Fruit fly (Drosophila melanogaster) whole organism, embryonic: Measurements from ENCODE around the gene lilli.
A peak's percentile ranks its signal among the peaks of the same experiment; 100 is the strongest.

Experiments used
- Ada2b ChIP-seq: fragments of 200-800 bp; sonication (Bioruptor generic); IDR thresholded peaks from 2 replicates; pipeline ENCODE4 v1.3.6; 2022; ENCODE audit warnings: missing biosample characterization, missing genetic modification characterization
- Adf1 ChIP-seq: fragments of 200-800 bp; sonication (Bioruptor generic); IDR thresholded peaks from 2 replicates; pipeline ENCODE4 v1.3.6; 2022; ENCODE audit warnings: missing biosample characterization, missing genetic modification characterization
- Bgb ChIP-seq: fragments of 200-800 bp; sonication (Bioruptor generic); IDR thresholded peaks from 2 replicates; pipeline ENCODE4 v1.3.6; 2022; ENCODE audit warnings: missing biosample characterization, missing genetic modification characterization; ENCODE audit not compliant: partially characterized antibody
- CG10654 ChIP-seq: fragments of 200-800 bp; sonication (Bioruptor generic); optimal IDR thresholded peaks from 2 replicates; lab custom pipeline; 2016; ENCODE audit warnings: missing biosample characterization, missing genetic modification characterization
- CG11093 ChIP-seq: fragments of 200-800 bp; sonication (Bioruptor generic); IDR thresholded peaks from 3 replicates; pipeline ENCODE4 v1.3.6; 2022; ENCODE audit warnings: missing biosample characterization, missing genetic modification characterization
- CG11504 ChIP-seq: fragments of 200-800 bp; sonication (Bioruptor generic); optimal IDR thresholded peaks from 3 replicates; lab custom pipeline; 2019; ENCODE audit warnings: missing biosample characterization, mild to moderate bottlenecking, missing genetic modification characterization, moderate library complexity
- CG11723 ChIP-seq: fragments of 200-800 bp; sonication (Bioruptor generic); optimal IDR thresholded peaks from 2 replicates; lab custom pipeline; 2017; ENCODE audit warnings: missing biosample characterization, mild to moderate bottlenecking, missing genetic modification characterization
- CG12659 ChIP-seq: fragments of 200-800 bp; sonication (Bioruptor generic); optimal IDR thresholded peaks from 3 replicates; lab custom pipeline; 2017; ENCODE audit warnings: mild to moderate bottlenecking, missing biosample characterization, missing genetic modification reagents, missing genetic modification characterization
- CG12769 ChIP-seq: fragments of 200-800 bp; sonication (Bioruptor generic); optimal IDR thresholded peaks from 2 replicates; lab custom pipeline; 2019; ENCODE audit warnings: missing biosample characterization, mild to moderate bottlenecking, missing genetic modification characterization, moderate library complexity
- CG13624 ChIP-seq: fragments of 200-800 bp; sonication (Bioruptor generic); optimal IDR thresholded peaks from 2 replicates; lab custom pipeline; 2016; ENCODE audit warnings: missing biosample characterization, missing genetic modification characterization
- CG15514 ChIP-seq: fragments of 200-800 bp; sonication (Bioruptor generic); optimal IDR thresholded peaks from 3 replicates; lab custom pipeline; 2017; ENCODE audit warnings: missing biosample characterization, missing genetic modification characterization, mild to moderate bottlenecking, moderate library complexity, missing genetic modification reagents
- CG15696 ChIP-seq: fragments of 200-800 bp; sonication (Bioruptor generic); optimal IDR thresholded peaks from 2 replicates; lab custom pipeline; 2019; ENCODE audit warnings: missing biosample characterization, mild to moderate bottlenecking, missing genetic modification characterization, moderate library complexity
- CG30431 ChIP-seq: fragments of 200-800 bp; sonication (Bioruptor generic); optimal IDR thresholded peaks from 2 replicates; lab custom pipeline; 2017; ENCODE audit warnings: missing biosample characterization, missing genetic modification characterization
- CG3995 ChIP-seq: fragments of 200-800 bp; sonication (Bioruptor generic); optimal IDR thresholded peaks from 3 replicates; lab custom pipeline; 2016; ENCODE audit warnings: missing biosample characterization, missing genetic modification characterization
- CG4617 ChIP-seq: fragments of 200-800 bp; sonication (Bioruptor generic); optimal IDR thresholded peaks from 3 replicates; lab custom pipeline; 2016; ENCODE audit warnings: missing biosample characterization, missing genetic modification characterization, borderline replicate concordance
- CG5245 ChIP-seq: fragments of 200-800 bp; sonication (Bioruptor generic); optimal IDR thresholded peaks from 3 replicates; lab custom pipeline; 2016; ENCODE audit warnings: missing biosample characterization, missing genetic modification characterization
- CG7357 ChIP-seq: fragments of 200-800 bp; sonication (Bioruptor generic); IDR thresholded peaks from 3 replicates; pipeline ENCODE4 v1.3.6; 2022; ENCODE audit warnings: missing biosample characterization, missing genetic modification characterization
- CG7745 ChIP-seq: fragments of 200-800 bp; sonication (Bioruptor generic); optimal IDR thresholded peaks from 2 replicates; lab custom pipeline; 2018; ENCODE audit warnings: missing biosample characterization, mild to moderate bottlenecking, missing genetic modification characterization, moderate library complexity
- CG9437 ChIP-seq: fragments of 200-800 bp; sonication (Bioruptor generic); optimal IDR thresholded peaks from 2 replicates; lab custom pipeline; 2018; ENCODE audit warnings: missing biosample characterization, mild to moderate bottlenecking, missing genetic modification characterization
- CG9609 ChIP-seq: fragments of 200-800 bp; sonication (Bioruptor generic); optimal IDR thresholded peaks from 3 replicates; lab custom pipeline; 2016; ENCODE audit warnings: missing biosample characterization, missing genetic modification characterization
- Chrac-16 ChIP-seq: fragments of 200-800 bp; sonication (Bioruptor generic); optimal IDR thresholded peaks from 3 replicates; lab custom pipeline; 2016; ENCODE audit warnings: missing biosample characterization, missing genetic modification characterization
- CrebB ChIP-seq: fragments of 200-800 bp; sonication (Bioruptor generic); optimal IDR thresholded peaks from 3 replicates; lab custom pipeline; 2018; ENCODE audit warnings: missing biosample characterization, mild to moderate bottlenecking, missing genetic modification characterization
- Dip3 ChIP-seq: fragments of 200-800 bp; sonication (Bioruptor generic); optimal IDR thresholded peaks from 3 replicates; lab custom pipeline; 2016; ENCODE audit warnings: missing biosample characterization, missing genetic modification characterization
- ERR ChIP-seq: fragments of 200-800 bp; sonication (Bioruptor generic); optimal IDR thresholded peaks from 2 replicates; lab custom pipeline; 2016; ENCODE audit warnings: missing biosample characterization, missing genetic modification characterization
- Fer2 ChIP-seq: fragments of 200-800 bp; sonication (Bioruptor generic); optimal IDR thresholded peaks from 2 replicates; lab custom pipeline; 2018; ENCODE audit warnings: missing biosample characterization, mild to moderate bottlenecking, missing genetic modification characterization, moderate library complexity
- Fer3 ChIP-seq: fragments of 200-800 bp; sonication (Bioruptor generic); optimal IDR thresholded peaks from 2 replicates; lab custom pipeline; 2018; ENCODE audit warnings: missing biosample characterization, mild to moderate bottlenecking, missing genetic modification characterization, moderate library complexity
- Hr51 ChIP-seq, 2 experiments: fragments of 200-800 bp; sonication (Bioruptor generic); optimal IDR thresholded peaks; 2 replicates in 1 of 2; 3 replicates in 1 of 2; lab custom pipeline; 2016 to 2018; ENCODE audit warnings: missing biosample characterization in 2 of 2, missing genetic modification characterization in 2 of 2, mild to moderate bottlenecking in 1 of 2, moderate library complexity in 1 of 2
- NFAT ChIP-seq: fragments of 200-800 bp; sonication (Bioruptor generic); IDR thresholded peaks from 2 replicates; pipeline ENCODE4 v1.3.6; 2022; ENCODE audit warnings: missing biosample characterization, missing genetic modification characterization
- NK7.1 ChIP-seq: fragments of 200-800 bp; sonication (Bioruptor generic); optimal IDR thresholded peaks from 3 replicates; lab custom pipeline; 2016; ENCODE audit warnings: missing biosample characterization, missing genetic modification characterization
- Oli ChIP-seq: fragments of 200-800 bp; sonication (Bioruptor generic); optimal IDR thresholded peaks from 2 replicates; lab custom pipeline; 2018; ENCODE audit warnings: missing biosample characterization, mild to moderate bottlenecking, missing genetic modification characterization, moderate library complexity
- PHDP ChIP-seq: fragments of 200-800 bp; sonication (Bioruptor generic); optimal IDR thresholded peaks from 3 replicates; lab custom pipeline; 2018; ENCODE audit warnings: missing biosample characterization, mild to moderate bottlenecking, missing genetic modification characterization, moderate library complexity
- Six4 ChIP-seq: fragments of 200-800 bp; sonication (Bioruptor generic); optimal IDR thresholded peaks from 2 replicates; lab custom pipeline; 2016; ENCODE audit warnings: missing biosample characterization, missing genetic modification characterization
- Ssrp ChIP-seq: fragments of 200-800 bp; sonication (Bioruptor generic); optimal IDR thresholded peaks from 2 replicates; lab custom pipeline; 2018; ENCODE audit warnings: missing biosample characterization, mild to moderate bottlenecking, missing genetic modification characterization, moderate library complexity
- Xrp1 ChIP-seq: fragments of 200-800 bp; sonication (Bioruptor generic); IDR thresholded peaks from 2 replicates; pipeline ENCODE4 v1.3.6; 2022; ENCODE audit warnings: missing biosample characterization, missing genetic modification characterization
- amos ChIP-seq: fragments of 200-800 bp; sonication (Bioruptor generic); IDR thresholded peaks from 2 replicates; pipeline ENCODE4 v1.3.6; 2022; ENCODE audit warnings: missing biosample characterization, missing genetic modification characterization; ENCODE audit not compliant: partially characterized antibody
- ap ChIP-seq: fragments of 200-800 bp; sonication (Bioruptor generic); IDR thresholded peaks from 2 replicates; pipeline ENCODE4 v1.3.6; 2022; ENCODE audit warnings: missing biosample characterization, missing genetic modification characterization
- bowl ChIP-seq: fragments of 200-800 bp; sonication (Bioruptor generic); IDR thresholded peaks from 2 replicates; pipeline ENCODE4 v1.3.6; 2022; ENCODE audit warnings: missing biosample characterization, missing genetic modification characterization
- btn ChIP-seq: fragments of 200-800 bp; sonication (Bioruptor generic); optimal IDR thresholded peaks from 2 replicates; lab custom pipeline; 2016; ENCODE audit warnings: missing biosample characterization, missing genetic modification characterization
- ci ChIP-seq: fragments of 200-800 bp; sonication (Bioruptor generic); IDR thresholded peaks from 3 replicates; pipeline ENCODE4 v1.3.6; 2022; ENCODE audit warnings: missing biosample characterization, missing genetic modification characterization
- crp ChIP-seq, 2 experiments: fragments of 200-800 bp; sonication (Bioruptor generic); optimal IDR thresholded peaks; 2 replicates in 1 of 2; 3 replicates in 1 of 2; lab custom pipeline; 2017; ENCODE audit warnings: missing biosample characterization in 2 of 2, missing genetic modification characterization in 2 of 2, mild to moderate bottlenecking in 1 of 2, moderate library complexity in 1 of 2
- insv ChIP-seq, 2 experiments: fragments of 200-800 bp; sonication (Bioruptor generic); optimal IDR thresholded peaks; 3 replicates each; lab custom pipeline; 2016 to 2018; ENCODE audit warnings: missing biosample characterization in 2 of 2, missing genetic modification characterization in 2 of 2
- org-1 ChIP-seq: fragments of 200-800 bp; sonication (Bioruptor generic); optimal IDR thresholded peaks from 2 replicates; lab custom pipeline; 2017; ENCODE audit warnings: missing biosample characterization, missing genetic modification characterization
- pb ChIP-seq: fragments of 200-800 bp; sonication (Bioruptor generic); optimal IDR thresholded peaks from 3 replicates; lab custom pipeline; 2016; ENCODE audit warnings: missing biosample characterization, missing genetic modification characterization
- prd ChIP-seq, 3 experiments: fragments of >200 bp in 2 of 3; fragments of 200-800 bp in 1 of 3; sonication (Bioruptor generic) in 1 of 3; optimal IDR thresholded peaks in 2 of 3; IDR thresholded peaks in 1 of 3; 2 replicates in 2 of 3; 3 replicates in 1 of 3; pipeline versions ENCODE4 v1.3.6 to Lab custom; 2017 to 2022; ENCODE audit warnings: missing biosample characterization in 1 of 3, missing genetic modification characterization in 1 of 3
- psq ChIP-seq: fragments of 200-800 bp; sonication (Bioruptor generic); optimal IDR thresholded peaks from 2 replicates; lab custom pipeline; 2017; ENCODE audit warnings: missing biosample characterization, missing genetic modification characterization
- sens ChIP-seq: fragments of 200-800 bp; sonication (Bioruptor generic); peaks from one replicate; lab custom pipeline; 2016; ENCODE audit warnings: missing biosample characterization, missing genetic modification characterization
- seq ChIP-seq: fragments of 200-800 bp; sonication (Bioruptor generic); IDR thresholded peaks from 2 replicates; pipeline ENCODE4 v1.3.6; 2022; ENCODE audit warnings: missing biosample characterization, missing genetic modification characterization
- sug ChIP-seq: fragments of 200-800 bp; optimal IDR thresholded peaks from 2 replicates; lab custom pipeline; 2019; ENCODE audit warnings: missing biosample characterization, mild to moderate bottlenecking, missing genetic modification characterization, moderate library complexity
- vvl ChIP-seq: fragments of 200-800 bp; sonication (Bioruptor generic); IDR thresholded peaks from 2 replicates; pipeline ENCODE4 v1.3.6; 2022; ENCODE audit warnings: missing biosample characterization, missing genetic modification characterization

The lilli gene

DNA sequence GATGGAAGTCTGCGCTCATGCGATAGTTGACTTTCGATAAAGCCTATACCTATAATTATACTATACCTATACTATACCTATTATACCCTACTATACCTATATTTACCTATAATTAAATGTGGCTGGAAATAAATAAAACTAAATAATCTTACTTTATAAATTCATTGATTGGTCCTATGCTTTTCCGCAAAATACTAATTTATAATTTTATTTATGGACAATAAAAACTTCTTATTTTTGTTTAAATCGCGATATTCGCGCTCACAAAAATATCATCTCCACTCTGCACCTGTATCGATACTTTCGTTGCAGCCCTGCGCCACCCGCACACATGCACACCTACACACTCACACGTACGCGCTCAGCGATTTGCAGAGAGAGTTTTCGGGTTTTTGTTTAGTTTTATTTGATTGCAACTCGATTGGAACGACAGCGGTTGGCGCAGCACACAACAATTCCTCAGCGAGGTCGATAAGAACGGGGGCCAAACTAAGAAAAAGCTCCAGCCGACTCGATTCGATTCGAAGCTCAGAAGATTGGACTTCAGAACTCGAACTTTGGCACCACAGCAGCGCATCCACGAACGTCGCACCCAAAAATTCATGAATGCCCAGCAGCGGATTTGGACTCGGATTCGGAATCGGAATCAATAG is 11.1 kb upstream of the lilli start, which contains the start of gene CG8814 (continued):
- peak; percentile 3 for TF ChIP-seq psq (GFP tag; lab: Kevin White, UChicago)
- peak; percentile 29 for TF ChIP-seq Dip3 (GFP tag; lab: Kevin White, UChicago)
- TF ChIP-seq Xrp1 (GFP tag; lab: Robert Waterston, UW): peak; percentile 28; the same call in 1 of the 2 replicates
- peak; percentile 55 for TF ChIP-seq Ssrp (tag; lab: Kevin White, UChicago)
- TF ChIP-seq seq: no peak
- TF ChIP-seq CG11093 (GFP tag; lab: Robert Waterston, UW): peak; percentile 57; the same call in 1 of the 3 replicates
- TF ChIP-seq CrebB (tag; lab: Kevin White, UChicago): no peak
- peak; percentile 77 for TF ChIP-seq Bgb (GFP tag; lab: Robert Waterston, UW)
- no peak for TF ChIP-seq CG4617 (GFP tag; lab: Kevin White, UChicago)
- peak; percentile 85 for TF ChIP-seq sens (GFP tag; lab: Kevin White, UChicago)
- peak; percentile 43; the same call in 1 of the 2 replicates for TF ChIP-seq vvl (GFP tag; lab: Robert Waterston, UW)
- peak; percentile 64 for TF ChIP-seq CG9437
- peak in 1 of 2 experiments; percentile 39 for TF ChIP-seq crp (GFP tag; optimal IDR thresholded peaks at IDR 0.05; lab: Kevin White, UChicago)
- TF ChIP-seq Fer2: peak; percentile 18
- TF ChIP-seq pb: no peak
- TF ChIP-seq ERR (GFP tag; lab: Kevin White, UChicago): no peak
- no peak for TF ChIP-seq NK7.1 (GFP tag; lab: Kevin White, UChicago)
- peak; percentile 68 for TF ChIP-seq CG15514
- TF ChIP-seq org-1 (GFP tag; lab: Kevin White, UChicago): no peak
- peak; percentile 54 for TF ChIP-seq CG10654
- TF ChIP-seq ap (GFP tag; lab: Robert Waterston, UW): no peak
- TF ChIP-seq ci (GFP tag; lab: Robert Waterston, UW): peak; percentile 54; the same call in 2 of the 3 replicates
- TF ChIP-seq CG30431 (GFP tag; lab: Kevin White, UChicago): no peak
- TF ChIP-seq CG7357: 0 out of 3 replicates have a peak, but pooled peaks have one; percentile 37
- TF ChIP-seq Chrac-16 (GFP tag; lab: Kevin White, UChicago): peak; percentile 57
- no peak for TF ChIP-seq CG12769 (tag; lab: Kevin White, UChicago)
- TF ChIP-seq amos (GFP tag; lab: Robert Waterston, UW): peak; percentile 79
- TF ChIP-seq CG7745: no peak
- no peak for TF ChIP-seq PHDP (tag; lab: Kevin White, UChicago)
- no peak for TF ChIP-seq btn
- TF ChIP-seq Six4: peak; percentile 36
- TF ChIP-seq CG12659: peak; percentile 91
- TF ChIP-seq Fer3 (tag; lab: Kevin White, UChicago): peak; percentile 14
- TF ChIP-seq CG5245 (GFP tag; lab: Kevin White, UChicago): peak; percentile 18
- TF ChIP-seq CG11504: peak; percentile 72
- peak; percentile 83 for TF ChIP-seq sug (tag; lab: Kevin White, UChicago)
- no peak for TF ChIP-seq bowl (GFP tag; lab: Robert Waterston, UW)
- TF ChIP-seq insv (GFP tag; optimal IDR thresholded peaks at IDR 0.05; lab: Kevin White, UChicago): peak in 1 of 2 experiments; percentile 41
- TF ChIP-seq CG9609: peak; percentile 38
- TF ChIP-seq CG13624 (GFP tag; lab: Kevin White, UChicago): no peak
- peak; percentile 74 for TF ChIP-seq CG15696
- peak; percentile 64 for TF ChIP-seq NFAT
- peak; percentile 31 for TF ChIP-seq CG11723 (GFP tag; lab: Kevin White, UChicago)
- peak; percentile 62 for TF ChIP-seq CG3995 (GFP tag; lab: Kevin White, UChicago)
- TF ChIP-seq Oli (tag; lab: Kevin White, UChicago): peak; percentile 4
- TF ChIP-seq Adf1 (GFP tag; lab: Robert Waterston, UW): peak; percentile 40
- no peak for TF ChIP-seq prd (optimal IDR thresholded peaks at IDR 0.05; lab: Kevin White, UChicago)
- TF ChIP-seq prd (GFP tag; IDR thresholded peaks at IDR 0.05; lab: Robert Waterston, UW): peak; percentile 83
- peak; percentile 56 for TF ChIP-seq Ada2b (GFP tag; lab: Robert Waterston, UW)
- TF ChIP-seq Hr51 (GFP tag; optimal IDR thresholded peaks at IDR 0.05; lab: Kevin White, UChicago): peak; percentile 66
